Worm (Caenorhabditis elegans) whole organism, late embryonic: Measurements from ENCODE around the gene srh-118.
"Not testable (repeated sequence)": the region's sequence is repeated elsewhere in the genome, so short reads cannot be mapped to it uniquely, and the experiment has no call there.

Experiments used
- C08G9.2 ChIP-seq: sonication (generic microtip); optimal IDR thresholded peaks from 2 replicates; lab custom pipeline; 2016; ENCODE audit warnings: mild to moderate bottlenecking, missing genetic modification characterization, moderate library complexity, missing compliant biosample characterization
- C38D4.7 ChIP-seq: fragments of 200-800 bp; sonication (Bioruptor generic); optimal IDR thresholded peaks from 2 replicates; lab custom pipeline; 2018; ENCODE audit warnings: mild to moderate bottlenecking, missing genetic modification characterization, moderate library complexity, missing compliant biosample characterization
- K09A11.1 ChIP-seq: sonication (generic microtip); optimal IDR thresholded peaks from 2 replicates; lab custom pipeline; 2017; ENCODE audit warnings: antibody characterized with exemption, mild to moderate bottlenecking, missing genetic modification characterization, missing compliant biosample characterization; ENCODE audit not compliant: insufficient read depth
- ahr-1 ChIP-seq: sonication (generic microtip); optimal IDR thresholded peaks from 2 replicates; lab custom pipeline; 2016; ENCODE audit warnings: missing genetic modification characterization, missing compliant biosample characterization
- ama-1 ChIP-seq: fragments of 150-350 bp; optimal IDR thresholded peaks from 2 replicates; lab custom pipeline; 2014
- ceh-14 ChIP-seq: sonication (generic microtip); optimal IDR thresholded peaks from 2 replicates; lab custom pipeline; 2016; ENCODE audit warnings: missing genotype, missing genetic modification characterization, missing compliant biosample characterization
- ceh-19 ChIP-seq: fragments of 200-800 bp; sonication (Bioruptor generic); optimal IDR thresholded peaks from 2 replicates; lab custom pipeline; 2018; ENCODE audit warnings: mild to moderate bottlenecking, missing genetic modification characterization, missing compliant biosample characterization
- ceh-22 ChIP-seq: sonication (generic microtip); optimal IDR thresholded peaks from 2 replicates; lab custom pipeline; 2017; ENCODE audit warnings: missing biosample characterization, missing genetic modification characterization
- ceh-24 ChIP-seq: sonication (generic microtip); optimal IDR thresholded peaks from 2 replicates; lab custom pipeline; 2016; ENCODE audit warnings: mild to moderate bottlenecking, missing genetic modification characterization, missing compliant biosample characterization
- ceh-31 ChIP-seq: sonication (generic microtip); optimal IDR thresholded peaks from 2 replicates; lab custom pipeline; 2016; ENCODE audit warnings: missing genetic modification characterization, missing compliant biosample characterization
- ceh-48 ChIP-seq: sonication (generic microtip); optimal IDR thresholded peaks from 2 replicates; lab custom pipeline; 2016; ENCODE audit warnings: missing genetic modification characterization, inconsistent platforms, missing compliant biosample characterization
- ceh-9 ChIP-seq: sonication (generic microtip); optimal IDR thresholded peaks from 2 replicates; lab custom pipeline; 2016; ENCODE audit warnings: mild to moderate bottlenecking, missing genetic modification characterization, inconsistent platforms, missing compliant biosample characterization
- dve-1 ChIP-seq: sonication (generic microtip); optimal IDR thresholded peaks from 2 replicates; lab custom pipeline; 2017; ENCODE audit warnings: antibody characterized with exemption, mild to moderate bottlenecking, missing genetic modification characterization, missing compliant biosample characterization
- ets-4 ChIP-seq: sonication (generic microtip); optimal IDR thresholded peaks from 2 replicates; lab custom pipeline; 2016; ENCODE audit warnings: missing genetic modification characterization, missing compliant biosample characterization
- eyg-1 ChIP-seq: sonication (generic microtip); optimal IDR thresholded peaks from 2 replicates; lab custom pipeline; 2016; ENCODE audit warnings: missing genotype, missing genetic modification characterization, missing compliant biosample characterization
- fkh-10 ChIP-seq: fragments of 150-350 bp; optimal IDR thresholded peaks from 2 replicates; lab custom pipeline; 2014; ENCODE audit warnings: missing biosample characterization, missing genetic modification reagents, missing genetic modification characterization
- gmeb-2 ChIP-seq: sonication (generic microtip); optimal IDR thresholded peaks from 2 replicates; lab custom pipeline; 2016; ENCODE audit warnings: missing genetic modification characterization, inconsistent platforms, missing compliant biosample characterization
- hlh-13 ChIP-seq: fragments of 200-800 bp; sonication (Bioruptor generic); optimal IDR thresholded peaks from 2 replicates; lab custom pipeline; 2018; ENCODE audit warnings: mild to moderate bottlenecking, missing genetic modification characterization, missing compliant biosample characterization
- hlh-15 ChIP-seq: sonication (generic microtip); optimal IDR thresholded peaks from 2 replicates; lab custom pipeline; 2016; ENCODE audit warnings: missing genetic modification characterization, missing compliant biosample characterization
- hlh-30 ChIP-seq: sonication (generic microtip); optimal IDR thresholded peaks from 2 replicates; lab custom pipeline; 2017; ENCODE audit warnings: antibody characterized with exemption, missing genetic modification characterization, missing compliant biosample characterization; ENCODE audit not compliant: insufficient read depth
- hlh-8 ChIP-seq: sonication (generic microtip); optimal IDR thresholded peaks from 2 replicates; lab custom pipeline; 2016; ENCODE audit warnings: missing genotype, missing genetic modification characterization, missing compliant biosample characterization
- lim-6 ChIP-seq: sonication (generic microtip); optimal IDR thresholded peaks from 2 replicates; lab custom pipeline; 2016; ENCODE audit warnings: missing genetic modification characterization, missing compliant biosample characterization
- lin-11 ChIP-seq: fragments of 200-800 bp; sonication (Bioruptor generic); optimal IDR thresholded peaks from 2 replicates; lab custom pipeline; 2018; ENCODE audit warnings: mild to moderate bottlenecking, missing genetic modification characterization, missing compliant biosample characterization
- mec-3 ChIP-seq: sonication (generic microtip); optimal IDR thresholded peaks from 2 replicates; lab custom pipeline; 2016; ENCODE audit warnings: borderline replicate concordance, missing genetic modification characterization, missing compliant biosample characterization
- nfya-1 ChIP-seq: sonication (generic microtip); optimal IDR thresholded peaks from 2 replicates; lab custom pipeline; 2017; ENCODE audit warnings: missing genetic modification characterization, mild to moderate bottlenecking, missing compliant biosample characterization, antibody characterized with exemption, moderate library complexity
- nhr-11 ChIP-seq: fragments of 150-350 bp; optimal IDR thresholded peaks from 2 replicates; lab custom pipeline; 2014; ENCODE audit warnings: missing biosample characterization, missing genetic modification characterization
- nhr-232 ChIP-seq: sonication (generic microtip); optimal IDR thresholded peaks from 2 replicates; lab custom pipeline; 2016; ENCODE audit warnings: missing genetic modification characterization, missing compliant biosample characterization
- npax-4 ChIP-seq: sonication (generic microtip); optimal IDR thresholded peaks from 2 replicates; lab custom pipeline; 2016; ENCODE audit warnings: missing genetic modification characterization, missing compliant biosample characterization
- odd-2 ChIP-seq: sonication (generic microtip); optimal IDR thresholded peaks from 2 replicates; lab custom pipeline; 2017; ENCODE audit warnings: antibody characterized with exemption, mild to moderate bottlenecking, missing genetic modification characterization, missing compliant biosample characterization
- pax-1 ChIP-seq: fragments of 150-350 bp; optimal IDR thresholded peaks from 2 replicates; lab custom pipeline; 2014; ENCODE audit warnings: missing biosample characterization, missing genetic modification characterization
- pqm-1 ChIP-seq: sonication (generic microtip); optimal IDR thresholded peaks from 2 replicates; lab custom pipeline; 2016; ENCODE audit warnings: missing genetic modification characterization, missing compliant biosample characterization
- rnt-1 ChIP-seq: sonication (generic microtip); optimal IDR thresholded peaks from 2 replicates; lab custom pipeline; 2016; ENCODE audit warnings: missing genetic modification characterization, missing compliant biosample characterization
- sox-4 ChIP-seq: sonication (generic microtip); optimal IDR thresholded peaks from 2 replicates; lab custom pipeline; 2017; ENCODE audit warnings: mild to moderate bottlenecking, missing genetic modification characterization, inconsistent platforms, missing compliant biosample characterization
- syd-9 ChIP-seq: sonication (generic microtip); optimal IDR thresholded peaks from 2 replicates; lab custom pipeline; 2016; ENCODE audit warnings: mild to moderate bottlenecking, missing genetic modification characterization, moderate library complexity, missing compliant biosample characterization
- tbx-7 ChIP-seq: sonication (generic microtip); optimal IDR thresholded peaks from 2 replicates; lab custom pipeline; 2016; ENCODE audit warnings: missing genotype, missing genetic modification characterization, missing compliant biosample characterization
- unc-3 ChIP-seq, 2 experiments: fragments of 200-800 bp in 1 of 2; sonication (Bioruptor generic) in 1 of 2; sonication (generic microtip) in 1 of 2; conservative IDR thresholded peaks in 1 of 2; optimal IDR thresholded peaks in 1 of 2; 2 replicates each; pipeline versions ENCODE4 v1.3.6 to Lab custom; 2016 to 2022; ENCODE audit warnings: missing compliant biosample characterization in 2 of 2, missing genetic modification characterization in 2 of 2, missing genetic modification reagents in 1 of 2
- zip-5 ChIP-seq: sonication (generic microtip); optimal IDR thresholded peaks from 2 replicates; lab custom pipeline; 2016; ENCODE audit warnings: missing genetic modification characterization, missing compliant biosample characterization
- ztf-16 ChIP-seq: sonication (generic microtip); optimal IDR thresholded peaks from 2 replicates; lab custom pipeline; 2017; ENCODE audit warnings: missing genetic modification characterization, missing compliant biosample characterization

Gene srh-118

DNA sequence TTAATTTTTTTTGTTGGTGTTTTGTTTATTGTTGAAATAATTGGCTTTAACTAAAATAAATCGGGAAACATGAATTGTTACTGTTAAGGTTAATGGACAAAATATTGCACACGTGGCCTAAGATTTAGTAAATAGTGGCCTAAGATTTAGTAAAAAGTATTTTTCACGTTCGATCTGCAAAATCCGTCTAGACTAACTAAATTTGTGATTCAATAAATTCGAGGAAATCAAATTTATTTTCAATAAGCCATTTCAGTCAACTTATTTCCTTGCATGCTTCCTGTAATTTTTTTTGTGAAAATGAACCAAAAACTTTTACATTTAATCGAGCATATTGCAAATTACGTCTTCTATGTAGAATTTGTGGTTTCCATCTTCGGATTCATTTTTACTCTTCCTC is 29.2 kb downstream of the srh-118 start, which contains the start of gene srw-72:
srw-72 (plus strand) TSS at position 301 of the 400 bp plus-strand sequence.
- TF ChIP-seq mec-3 (tag; lab: Kevin White, UChicago) (no peak), lin-11 (tag; lab: Kevin White, UChicago) (no peak), nhr-232 (tag; lab: Kevin White, UChicago) (no peak), dve-1 (no peak), sox-4 (tag; lab: Kevin White, UChicago) (no peak), ztf-16 (no peak), hlh-30 (tag; lab: Kevin White, UChicago) (no peak), pax-1 (tag; lab: Kevin White, UChicago) (no peak), hlh-15 (tag; lab: Kevin White, UChicago) (no peak), gmeb-2 (tag; lab: Kevin White, UChicago) (no peak), syd-9 (tag; lab: Kevin White, UChicago) (no peak), ceh-9 (tag; lab: Kevin White, UChicago) (no peak), odd-2 (tag; lab: Kevin White, UChicago) (no peak), fkh-10 (no peak), lim-6 (tag; lab: Kevin White, UChicago) (no peak), nfya-1 (tag; lab: Kevin White, UChicago) (no peak), ets-4 (no peak)

DNA sequence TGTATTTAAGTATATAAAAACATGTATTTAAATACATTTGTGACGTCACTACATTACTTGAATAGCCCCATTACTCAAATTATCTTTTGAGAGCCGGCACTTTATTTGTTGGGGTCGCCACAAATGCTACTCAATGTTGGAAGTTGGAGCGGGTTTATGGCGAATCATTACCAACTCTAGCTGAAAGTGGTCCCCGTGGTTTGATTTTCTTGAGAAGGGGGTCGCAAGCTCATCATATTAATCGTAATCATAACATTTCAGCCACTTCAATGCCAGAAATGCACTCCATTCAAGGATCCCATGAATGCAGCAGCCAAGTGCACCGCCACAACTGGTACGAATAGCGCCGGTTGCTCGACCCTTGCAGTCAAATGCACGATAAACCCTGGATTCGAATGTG is 31.7 kb downstream of the srh-118 start, which contains the start of gene F20E11.7:
F20E11.7 (plus strand) TSS at position 301 of the 400 bp plus-strand sequence.
- not testable (repeated sequence) for TF ChIP-seq ceh-14, ceh-22, mec-3 (tag; lab: Kevin White, UChicago)
- TF ChIP-seq, all 69 proteins: peak for 0; not testable (repeated sequence) for 69

DNA sequence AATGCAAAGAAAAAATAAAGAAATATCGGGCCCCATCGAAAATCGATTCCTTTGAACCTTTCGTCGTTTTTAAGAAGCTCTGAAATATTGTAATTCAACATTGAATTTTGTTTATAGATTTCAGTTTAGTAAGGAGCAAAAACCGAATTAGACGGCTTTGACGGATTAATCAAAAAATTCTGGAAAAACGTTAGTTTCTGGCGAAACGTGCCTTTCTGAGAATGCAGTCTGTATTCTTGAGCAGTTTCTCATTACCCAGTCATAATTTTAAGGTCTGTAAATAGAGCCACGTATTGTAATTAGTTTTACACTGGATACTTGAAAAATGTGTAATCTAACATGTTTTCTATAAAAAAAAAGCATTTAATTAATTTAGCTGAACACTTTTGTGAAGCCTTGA is 35.9 kb downstream of the srh-118 start, which contains the start of gene srz-48:
srz-48 (minus strand) TSS at position 101 of the 400 bp plus-strand sequence.
- TF ChIP-seq ceh-24 (tag; lab: Kevin White, UChicago) = no peak
- TF ChIP-seq ama-1 = no peak
- no peak for TF ChIP-seq ceh-48
- TF ChIP-seq ahr-1 (tag; lab: Kevin White, UChicago) = no peak

DNA sequence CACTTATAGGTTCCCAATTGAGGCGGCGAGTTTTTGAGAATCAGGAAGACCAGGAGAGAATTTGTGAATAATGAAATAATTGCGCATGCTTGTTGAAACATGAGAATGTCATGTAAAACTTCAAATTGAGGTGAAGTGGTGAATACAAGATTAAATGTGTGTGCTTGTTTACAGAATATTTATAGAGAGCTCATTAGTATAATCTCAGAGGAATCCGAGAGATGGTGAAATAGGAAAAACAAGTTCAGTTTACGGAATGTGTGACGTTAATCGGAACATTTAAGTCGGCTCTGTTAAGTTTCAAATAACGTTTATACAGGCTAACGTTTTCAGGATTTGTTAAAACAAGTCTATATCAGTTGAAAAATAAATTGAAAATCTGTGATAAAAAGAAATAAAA is 37.9 kb downstream of the srh-118 start, which contains the start of gene str-200:
str-200 (minus strand) TSS at position 101 of the 400 bp plus-strand sequence.
- TF ChIP-seq C08G9.2 (tag; lab: Kevin White, UChicago) = no peak
- TF ChIP-seq unc-3 (GFP tag; conservative IDR thresholded peaks at IDR 0.05; lab: Robert Waterston, UW) = no peak
- TF ChIP-seq unc-3 (tag; optimal IDR thresholded peaks at IDR 0.05; lab: Kevin White, UChicago) = no peak
- TF ChIP-seq hlh-15 (tag; lab: Kevin White, UChicago) = no peak
- no peak for TF ChIP-seq K09A11.1
- no peak for TF ChIP-seq hlh-8 (tag; lab: Kevin White, UChicago)
- no peak for TF ChIP-seq odd-2 (tag; lab: Kevin White, UChicago)
- no peak for TF ChIP-seq npax-4
- TF ChIP-seq, all 69 proteins: peak for 0

DNA sequence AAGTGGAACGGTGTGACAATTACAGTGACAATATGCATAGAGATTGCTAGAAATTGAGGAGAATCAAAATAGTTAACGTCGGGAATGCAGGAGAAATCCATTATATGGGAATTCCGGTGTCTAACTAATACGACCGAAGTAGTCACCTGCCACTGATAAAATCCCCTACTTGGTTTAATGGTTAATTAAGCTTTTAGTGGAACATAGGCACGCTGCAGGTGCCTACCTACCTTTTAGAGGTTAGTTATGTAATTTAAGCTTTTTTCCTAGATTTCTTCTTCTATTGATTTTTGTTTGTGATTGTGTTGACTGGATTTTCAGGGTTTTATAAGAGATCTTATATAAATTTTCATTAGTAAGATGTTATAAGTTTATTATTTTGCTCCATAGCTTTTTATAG is 39.8 kb downstream of the srh-118 start, which contains the start of gene srh-203:
srh-203 (minus strand) TSS at position 101 of the 400 bp plus-strand sequence.
- TF ChIP-seq ceh-19 (GFP tag; lab: Kevin White, UChicago); odd-2 (tag; lab: Kevin White, UChicago); pqm-1 (tag; lab: Kevin White, UChicago): not testable (repeated sequence)

DNA sequence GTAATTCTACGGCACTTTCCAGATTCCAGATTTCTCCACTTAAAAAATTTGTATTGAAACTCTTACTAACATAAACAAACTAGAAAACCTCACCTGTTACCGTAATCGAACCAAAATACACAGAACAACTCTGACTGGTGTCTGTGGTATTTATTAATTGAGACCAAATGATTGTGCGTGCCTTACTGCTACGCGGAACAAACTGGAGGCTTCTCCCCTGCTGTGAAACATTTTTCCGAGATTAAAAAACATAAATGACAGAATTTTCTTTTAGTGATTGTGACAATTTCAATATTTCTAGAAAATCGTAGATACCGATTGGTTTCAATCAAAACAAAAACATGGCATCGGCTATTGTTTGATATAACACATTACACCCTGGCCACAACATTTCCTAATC is 46.1 kb downstream of the srh-118 start:
- TF ChIP-seq pax-1 (tag; lab: Kevin White, UChicago) (no peak), nfya-1 (tag; lab: Kevin White, UChicago) (no peak), eyg-1 (tag; lab: Kevin White, UChicago) (no peak), zip-5 (tag; lab: Kevin White, UChicago) (no peak), ceh-48 (no peak), odd-2 (tag; lab: Kevin White, UChicago) (no peak), ceh-31 (tag; lab: Kevin White, UChicago) (no peak), dve-1 (no peak), fkh-10 (no peak), hlh-13 (GFP tag; lab: Kevin White, UChicago) (no peak), C38D4.7 (GFP tag; lab: Kevin White, UChicago) (no peak), tbx-7 (no peak), mec-3 (tag; lab: Kevin White, UChicago) (no peak), nhr-11 (tag; lab: Kevin White, UChicago) (no peak), rnt-1 (no peak), hlh-15 (tag; lab: Kevin White, UChicago) (no peak)
